Worm (Caenorhabditis elegans) whole organism, L1 larva: ENCODE measurements around the gene msp-74.

ENCODE experiments used
- aly-2 ChIP-seq: fragments of 150-350 bp; optimal IDR thresholded peaks from 2 replicates; lab custom pipeline; 2014; ENCODE audit warnings: missing biosample characterization, missing genetic modification characterization
- nhr-237 ChIP-seq: fragments of 150-350 bp; optimal IDR thresholded peaks from 2 replicates; lab custom pipeline; 2014; ENCODE audit warnings: missing biosample characterization, missing genetic modification characterization
- nhr-77 ChIP-seq: fragments of 150-350 bp; optimal IDR thresholded peaks from 2 replicates; lab custom pipeline; 2014; ENCODE audit warnings: missing biosample characterization, missing genetic modification characterization
- pqm-1 ChIP-seq: sonication (generic microtip); optimal IDR thresholded peaks from 3 replicates; lab custom pipeline; 2017; ENCODE audit warnings: missing biosample characterization, missing genetic modification characterization
- rnt-1 ChIP-seq: sonication (generic microtip); optimal IDR thresholded peaks from 2 replicates; lab custom pipeline; 2016; ENCODE audit warnings: mild to moderate bottlenecking, missing genetic modification characterization, moderate library complexity, missing compliant biosample characterization
- skn-1 ChIP-seq: fragments of 150-350 bp; optimal IDR thresholded peaks from 2 replicates; lab custom pipeline; 2014; ENCODE audit warnings: missing biosample characterization, missing genetic modification characterization
- ztf-11 ChIP-seq, 2 experiments: sonication (generic microtip); optimal IDR thresholded peaks; 2 replicates each; lab custom pipeline; 2016 to 2017; ENCODE audit warnings: missing genetic modification characterization in 2 of 2, missing biosample characterization in 1 of 2, missing compliant biosample characterization in 1 of 2

DNA sequence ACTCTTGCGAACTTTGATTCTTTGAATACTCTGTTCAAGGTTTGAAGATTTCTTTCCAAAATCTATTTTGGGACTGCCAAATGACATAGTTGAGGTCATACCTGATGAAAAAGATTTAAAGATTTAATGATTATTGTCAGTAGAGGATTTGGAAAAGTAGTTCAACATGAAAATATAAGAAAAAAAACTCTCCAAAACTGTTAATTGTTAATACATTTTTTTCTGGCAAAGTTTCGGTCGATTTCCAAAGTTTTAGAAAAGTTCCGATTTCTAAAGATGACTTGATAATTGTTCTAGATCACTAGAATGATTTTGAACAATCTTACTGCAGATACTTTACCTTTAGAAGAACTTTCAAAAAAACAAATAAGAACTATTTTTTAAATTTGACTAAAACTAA, 43.9 kb downstream of the msp-74 start, which contains the start of gene C27A2.7:
- no peak for TF ChIP-seq rnt-1 (tag; lab: Kevin White, UChicago)
- no peak for TF ChIP-seq pqm-1
- TF ChIP-seq nhr-237, result no peak
- no peak for TF ChIP-seq ztf-11 (tag; optimal IDR thresholded peaks at IDR 0.05; lab: Kevin White, UChicago)
- no peak for TF ChIP-seq skn-1 (tag; lab: Kevin White, UChicago)
- TF ChIP-seq aly-2 (tag; lab: Kevin White, UChicago), result no peak
- TF ChIP-seq nhr-77, result no peak
